Worm (Caenorhabditis elegans) whole organism, L3 larva: ENCODE results near the gene shpk-1.

ENCODE experiments used
- elt-3 ChIP-seq, 3 experiments: fragments of 150-350 bp in 1 of 3; sonication (generic microtip) in 2 of 3; optimal IDR thresholded peaks; 2 replicates in 2 of 3; 4 replicates in 1 of 3; lab custom pipeline; 2014 to 2017; ENCODE audit warnings: missing biosample characterization in 3 of 3, missing genetic modification characterization in 3 of 3
- nhr-12 ChIP-seq: fragments of 150-350 bp; optimal IDR thresholded peaks from 2 replicates; lab custom pipeline; 2014; ENCODE audit warnings: missing biosample characterization, missing genetic modification characterization

ce11 chrIII:13656680-13657079 is 48.9 kb downstream of the shpk-1 start:
- TF ChIP-seq elt-3 (tag; optimal IDR thresholded peaks at IDR 0.05; lab: Kevin White, UChicago) (no peak), nhr-12 (no peak)
